Worm (Caenorhabditis elegans): ENCODE data around the gene C15B12.9.

Gene C15B12.9

ce11 chrX:6429552-6429951 lies 39.0 kb upstream of the C15B12.9 start:
- no peak for TF ChIP-seq egl-5 (tag; optimal IDR thresholded peaks at IDR 0.05)
- peak; percentile 84 for TF ChIP-seq pqm-1 (tag; optimal IDR thresholded peaks at IDR 0.05)
- peak; percentile 85 for TF ChIP-seq elt-2 (tag; optimal IDR thresholded peaks at IDR 0.05)

- TF ChIP-seq hmg-11 (tag; optimal IDR thresholded peaks at IDR 0.05) = no peak
- no peak for TF ChIP-seq egl-5 (tag; optimal IDR thresholded peaks at IDR 0.05)
- TF ChIP-seq elt-2 (tag; optimal IDR thresholded peaks at IDR 0.05) = peak; percentile 4
These were observed 38.1 kb upstream of the C15B12.9 start, which contains the start of gene ctsa-2 for ce11 chrX:6430510-6430909. Gene ctsa-2, minus strand, starts transcription at chrX:6430610.

ce11 chrX:6433688-6434087 lies 34.9 kb upstream of the C15B12.9 start, which contains the start of gene K10C2.2:
Gene K10C2.2, minus strand, starts transcription at chrX:6433788.
- TF ChIP-seq ZK546.5 (tag; optimal IDR thresholded peaks at IDR 0.05) = no peak
- TF ChIP-seq mdl-1 (tag; optimal IDR thresholded peaks at IDR 0.05) = no peak
- no peak for TF ChIP-seq hmg-11 (tag; optimal IDR thresholded peaks at IDR 0.05)
- no peak for TF ChIP-seq unc-39 (tag; optimal IDR thresholded peaks at IDR 0.05)
- TF ChIP-seq nhr-77 (tag; optimal IDR thresholded peaks at IDR 0.05) = no peak
- TF ChIP-seq ztf-11 (tag; optimal IDR thresholded peaks at IDR 0.05) = no peak
- TF ChIP-seq egl-27 (tag; optimal IDR thresholded peaks at IDR 0.05) = no peak
- TF ChIP-seq lsy-12 (tag; optimal IDR thresholded peaks at IDR 0.05) = no peak
- TF ChIP-seq zag-1 (tag; optimal IDR thresholded peaks at IDR 0.05) = no peak
- no peak for TF ChIP-seq ceh-82 (tag; optimal IDR thresholded peaks at IDR 0.05)
- no peak for TF ChIP-seq elt-1 (tag; optimal IDR thresholded peaks at IDR 0.05)
- no peak for TF ChIP-seq snpc-4 (tag; optimal IDR thresholded peaks at IDR 0.05)
- no peak for TF ChIP-seq aly-2 (tag; optimal IDR thresholded peaks at IDR 0.05)

- TF ChIP-seq R02D3.7 (tag; optimal IDR thresholded peaks at IDR 0.05) = no peak
- no peak for TF ChIP-seq nhr-77 (tag; optimal IDR thresholded peaks at IDR 0.05)
- TF ChIP-seq elt-3 (tag; optimal IDR thresholded peaks at IDR 0.05) = no peak
- no peak for TF ChIP-seq tbx-2 (tag; optimal IDR thresholded peaks at IDR 0.05)
- TF ChIP-seq lin-15B (tag; optimal IDR thresholded peaks at IDR 0.05) = no peak
- TF ChIP-seq nhr-43 (tag; optimal IDR thresholded peaks at IDR 0.05; ENCODE audit: poor library complexity, severe bottlenecking) = no peak
- TF ChIP-seq nhr-23 (tag; optimal IDR thresholded peaks at IDR 0.05) = no peak
- no peak for TF ChIP-seq elt-1 (tag; optimal IDR thresholded peaks at IDR 0.05)
- TF ChIP-seq skn-1 (tag; optimal IDR thresholded peaks at IDR 0.05) = no peak
- no peak for TF ChIP-seq nhr-237 (tag; optimal IDR thresholded peaks at IDR 0.05)
- no peak for TF ChIP-seq ztf-11 (tag; optimal IDR thresholded peaks at IDR 0.05)
- no peak for TF ChIP-seq nhr-28 (tag; optimal IDR thresholded peaks at IDR 0.05)
These were observed 32.8 kb upstream of the C15B12.9 start for ce11 chrX:6435812-6436211.

- no peak for TF ChIP-seq aly-2 (tag; optimal IDR thresholded peaks at IDR 0.05)
These were observed 31.1 kb upstream of the C15B12.9 start, which contains the start of gene K10C2.8 for ce11 chrX:6437545-6437944. Gene K10C2.8, minus strand, starts transcription at chrX:6437645.

ce11 chrX:6440464-6440863 lies 28.1 kb upstream of the C15B12.9 start, which contains the start of gene K10C2.14:
Gene K10C2.14, minus strand, starts transcription at chrX:6440564.
- TF ChIP-seq egl-5 (tag; optimal IDR thresholded peaks at IDR 0.05) (no peak), R02D3.7 (tag; optimal IDR thresholded peaks at IDR 0.05) (no peak), hmg-11 (tag; optimal IDR thresholded peaks at IDR 0.05) (no peak), unc-39 (tag; optimal IDR thresholded peaks at IDR 0.05) (no peak), nhr-12 (tag; optimal IDR thresholded peaks at IDR 0.05) (no peak), nfya-1 (tag; optimal IDR thresholded peaks at IDR 0.05; ENCODE audit: insufficient read depth) (no peak), snpc-4 (tag; optimal IDR thresholded peaks at IDR 0.05) (no peak), nhr-43 (tag; optimal IDR thresholded peaks at IDR 0.05; ENCODE audit: poor library complexity, severe bottlenecking) (no peak), aly-2 (tag; optimal IDR thresholded peaks at IDR 0.05) (no peak), fkh-10 (GFP tag; optimal IDR thresholded peaks at IDR 0.05) (no peak), nhr-77 (tag; optimal IDR thresholded peaks at IDR 0.05) (no peak), nhr-237 (tag; optimal IDR thresholded peaks at IDR 0.05) (no peak), egl-27 (tag; optimal IDR thresholded peaks at IDR 0.05) (no peak), skn-1 (tag; optimal IDR thresholded peaks at IDR 0.05) (no peak), fkh-2 (tag; optimal IDR thresholded peaks at IDR 0.05) (no peak), ceh-16 (tag; optimal IDR thresholded peaks at IDR 0.05) (no peak), unc-62 (GFP tag; optimal IDR thresholded peaks at IDR 0.05) (no peak), elt-3 (tag; optimal IDR thresholded peaks at IDR 0.05) (no peak), daf-12 (tag; optimal IDR thresholded peaks at IDR 0.05) (no peak), sea-2 (GFP tag; optimal IDR thresholded peaks at IDR 0.05) (no peak)

All from whole organism, L3 larva.